Worm (Caenorhabditis elegans): ENCODE measurements around the gene srx-65.
A peak's percentile ranks its signal among the peaks of the same experiment; 100 is the strongest.

The srx-65 gene

DNA sequence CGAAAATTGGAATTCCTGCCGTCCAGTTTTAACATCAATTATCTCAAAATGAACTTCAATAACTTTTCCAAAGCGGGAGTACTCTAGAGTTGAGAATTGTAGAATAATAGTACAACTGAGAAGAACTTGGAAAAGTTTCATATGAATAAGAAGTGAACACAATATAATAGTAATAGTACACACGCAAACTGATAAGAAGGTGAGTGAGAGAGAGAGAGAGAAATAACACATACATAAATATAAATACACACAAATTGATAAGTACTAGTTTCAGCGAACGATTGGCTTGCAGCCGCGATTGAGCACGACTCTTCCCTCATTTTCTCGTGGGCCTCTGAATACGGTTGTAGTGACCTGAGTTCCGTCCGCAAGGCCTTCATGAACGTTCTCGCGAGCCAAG, 32.6 kb upstream of the srx-65 start, which contains the start of gene C17E7.13:
Gene C17E7.13, minus strand, starts transcription at position 176 of the 400 bp plus-strand sequence.
- TF ChIP-seq repo-1 (tag; optimal IDR thresholded peaks at IDR 0.05) (no peak), cebp-2 (GFP tag; IDR thresholded peaks at IDR 0.05) (no peak), nhr-80 (tag; optimal IDR thresholded peaks at IDR 0.05) (peak; percentile 8), B0336.3 (GFP tag; IDR thresholded peaks at IDR 0.05) (no peak)

DNA sequence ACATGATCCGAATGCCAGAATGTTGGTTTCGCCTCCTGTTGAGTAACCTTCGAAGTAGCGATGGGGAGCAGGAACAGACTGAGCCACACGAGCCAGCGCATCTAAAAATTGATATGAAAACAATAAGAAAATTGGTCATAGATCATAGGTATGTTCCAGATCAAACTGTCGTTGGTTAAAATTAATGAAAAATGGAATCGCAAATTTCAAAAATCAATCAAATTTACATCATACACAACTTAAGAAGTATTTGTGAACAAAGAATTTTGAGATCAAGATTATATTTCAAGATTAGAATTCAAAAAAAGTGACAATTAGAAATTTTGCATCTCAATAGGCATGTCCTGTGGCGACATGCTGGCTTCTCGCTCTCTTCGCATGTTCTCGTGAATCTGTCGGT, 31.0 kb upstream of the srx-65 start, which contains the start of gene C17E7.9:
Gene C17E7.9, minus strand, starts transcription at position 101 of the 400 bp plus-strand sequence.
- no peak for TF ChIP-seq lag-1 (GFP tag; IDR thresholded peaks at IDR 0.05)
- no peak for TF ChIP-seq mel-28 (tag; optimal IDR thresholded peaks at IDR 0.05; ENCODE audit: borderline replicate concordance)
- TF ChIP-seq F10E7.11 (tag; optimal IDR thresholded peaks at IDR 0.05) = no peak

DNA sequence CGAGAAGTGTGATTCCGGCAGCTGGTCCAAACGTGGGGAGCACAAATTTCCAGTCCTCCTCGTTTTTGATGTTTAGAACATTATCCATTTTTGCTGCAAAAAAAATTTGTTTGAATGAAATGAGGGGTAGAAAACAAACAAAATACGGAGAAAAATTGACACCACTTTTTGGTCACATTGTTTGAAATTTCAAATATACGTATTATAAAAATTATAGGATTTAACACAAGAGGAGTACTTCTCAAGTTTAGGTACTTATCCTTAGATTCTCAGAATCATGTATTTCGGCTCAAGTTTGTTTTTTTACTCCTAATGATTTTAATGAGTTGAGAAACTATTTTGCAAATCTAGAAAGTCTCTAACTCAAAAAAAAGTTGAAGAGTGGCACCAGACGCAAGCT, 29.8 kb upstream of the srx-65 start, which contains the start of gene C17E7.12:
Gene C17E7.12, minus strand, starts transcription at position 101 of the 400 bp plus-strand sequence.
- TF ChIP-seq rpc-1 (optimal IDR thresholded peaks at IDR 0.05) (no peak), rpc-1 (tag; optimal IDR thresholded peaks at IDR 0.05) (no peak), ztf-18 (tag; optimal IDR thresholded peaks at IDR 0.05) (no peak), madf-10 (tag; optimal IDR thresholded peaks at IDR 0.05) (no peak), egrh-3 (GFP tag; IDR thresholded peaks at IDR 0.05) (no peak), dpl-1 (GFP tag; optimal IDR thresholded peaks at IDR 0.05) (no peak), Y56A3A.18 (GFP tag; IDR thresholded peaks at IDR 0.05) (no peak), attf-6 (GFP tag; IDR thresholded peaks at IDR 0.05) (no peak), ceh-79 (tag; optimal IDR thresholded peaks at IDR 0.05) (no peak), snpc-4 (GFP tag; optimal IDR thresholded peaks at IDR 0.05) (no peak), snpc-4 (tag; optimal IDR thresholded peaks at IDR 0.05) (no peak), ztf-25 (GFP tag; IDR thresholded peaks at IDR 0.05) (no peak), madf-6 (GFP tag; IDR thresholded peaks at IDR 0.05) (no peak), snpc-1.3 (tag; optimal IDR thresholded peaks at IDR 0.05; ENCODE audit: insufficient read depth) (no peak), ets-4 (GFP tag; optimal IDR thresholded peaks at IDR 0.05) (no peak), hsf-1 (GFP tag; IDR thresholded peaks at IDR 0.05) (no peak), F23B12.7 (tag; optimal IDR thresholded peaks at IDR 0.05; ENCODE audit: insufficient read depth) (no peak), mes-4 (tag; optimal IDR thresholded peaks at IDR 0.05) (no peak)

DNA sequence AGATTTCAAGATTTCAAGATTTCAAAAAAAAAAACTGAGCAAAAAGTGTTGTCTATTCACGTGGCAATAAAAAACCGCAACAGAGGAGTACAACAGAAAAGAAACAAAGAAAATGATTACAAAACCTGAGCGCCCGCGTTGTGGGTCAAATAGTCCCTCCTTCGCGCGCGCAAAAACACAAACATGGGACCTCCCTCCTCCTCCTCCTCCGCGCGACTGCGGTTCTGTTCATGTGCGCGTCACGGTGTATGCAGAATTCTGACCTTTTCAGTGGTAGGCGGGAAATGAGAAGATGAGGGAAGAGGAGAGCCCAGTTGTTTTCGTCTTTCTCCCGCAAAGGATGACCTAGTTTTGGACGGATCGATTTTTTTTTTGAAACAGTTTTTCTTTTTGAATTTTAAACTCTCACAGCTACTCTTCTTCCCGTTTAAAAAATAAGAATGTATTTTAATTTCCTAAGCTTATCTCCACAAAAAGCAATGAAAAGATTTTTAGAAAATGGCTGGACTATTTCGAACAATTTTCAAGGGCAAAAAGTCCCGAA, 29.3 kb upstream of the srx-65 start, which contains the start of gene C17E7.4:
Gene C17E7.4, plus strand, starts transcription at position 494 of the 544 bp plus-strand sequence.
- TF ChIP-seq ceh-79 (tag; optimal IDR thresholded peaks at IDR 0.05) (no peak), tbx-9 (tag; optimal IDR thresholded peaks at IDR 0.05; ENCODE audit: borderline replicate concordance) (no peak), let-607 (tag; optimal IDR thresholded peaks at IDR 0.05) (no peak), die-1 (tag; optimal IDR thresholded peaks at IDR 0.05) (no peak), madf-6 (GFP tag; IDR thresholded peaks at IDR 0.05) (peak; percentile 88), F22D6.2 (tag; optimal IDR thresholded peaks at IDR 0.05) (no peak), Y67H2A.10 (GFP tag; conservative IDR thresholded peaks at IDR 0.05) (no peak), gei-17 (GFP tag; optimal IDR thresholded peaks at IDR 0.05) (no peak), madf-8 (GFP tag; conservative IDR thresholded peaks at IDR 0.05) (peak; percentile 72), ztf-28 (GFP tag; IDR thresholded peaks at IDR 0.05) (no peak), D2030.7 (GFP tag; IDR thresholded peaks at IDR 0.05) (peak; percentile 47; the same call in 1 of the 2 replicates), efl-1 (GFP tag; optimal IDR thresholded peaks at IDR 0.05) (peak; percentile 89), F37B4.10 (GFP tag; IDR thresholded peaks at IDR 0.05) (no peak), ceh-100 (GFP tag; IDR thresholded peaks at IDR 0.05) (no peak), hsf-1 (GFP tag; IDR thresholded peaks at IDR 0.05) (no peak), tbp1 (GFP tag; optimal IDR thresholded peaks at IDR 0.05) (no peak), F49E8.2 (tag; optimal IDR thresholded peaks at IDR 0.05; ENCODE audit: insufficient read depth) (no peak), egrh-3 (GFP tag; IDR thresholded peaks at IDR 0.05) (peak; percentile 70), lsy-27 (tag; optimal IDR thresholded peaks at IDR 0.05; ENCODE audit: borderline replicate concordance, insufficient read depth) (no peak), mel-28 (tag; optimal IDR thresholded peaks at IDR 0.05; ENCODE audit: borderline replicate concordance) (no peak), hmg-1.2 (GFP tag; IDR thresholded peaks at IDR 0.05) (peak; percentile 54; the same call in 1 of the 2 replicates), nhr-120 (GFP tag; IDR thresholded peaks at IDR 0.05) (no peak), dpl-1 (GFP tag; optimal IDR thresholded peaks at IDR 0.05) (peak; percentile 69), lsl-1 (GFP tag; optimal IDR thresholded peaks at IDR 0.05) (peak; percentile 9)
